Worm (Caenorhabditis elegans): ENCODE results near the gene dpy-30.

The dpy-30 gene

DNA sequence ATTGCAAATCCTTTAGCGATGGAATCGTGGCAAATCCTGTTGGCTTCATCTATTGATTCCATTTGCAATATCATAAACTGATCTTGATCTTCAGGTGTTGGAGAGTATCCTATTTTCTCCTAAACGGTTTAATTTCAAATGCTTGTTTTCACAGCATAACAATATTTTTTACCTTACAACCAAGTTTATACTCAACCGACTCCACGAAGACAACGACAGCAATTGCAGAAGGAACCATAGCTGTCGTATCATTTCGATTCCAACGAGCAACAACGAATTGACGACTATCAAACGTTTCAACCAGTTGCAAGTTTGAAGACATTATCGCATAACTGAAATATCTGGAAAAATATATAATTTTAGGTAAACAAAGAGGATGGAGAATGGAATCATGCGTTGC is 7.5 kb upstream of the dpy-30 start, which contains the start of gene usip-1:
TSS of gene usip-1 (minus strand) at position 341 of the 400 bp plus-strand sequence.
- TF ChIP-seq odd-2 (tag; optimal IDR thresholded peaks at IDR 0.05) (no peak), che-1 (tag; optimal IDR thresholded peaks at IDR 0.05) (no peak), madf-2 (tag; optimal IDR thresholded peaks at IDR 0.05) (no peak), ceh-14 (tag; optimal IDR thresholded peaks at IDR 0.05) (no peak), ceh-9 (tag; optimal IDR thresholded peaks at IDR 0.05) (no peak), nhr-232 (tag; optimal IDR thresholded peaks at IDR 0.05) (no peak), ceh-18 (tag; optimal IDR thresholded peaks at IDR 0.05) (no peak), unc-3 (GFP tag; conservative IDR thresholded peaks at IDR 0.05) (no peak), unc-3 (tag; optimal IDR thresholded peaks at IDR 0.05) (no peak), rnt-1 (tag; optimal IDR thresholded peaks at IDR 0.05) (no peak)

DNA sequence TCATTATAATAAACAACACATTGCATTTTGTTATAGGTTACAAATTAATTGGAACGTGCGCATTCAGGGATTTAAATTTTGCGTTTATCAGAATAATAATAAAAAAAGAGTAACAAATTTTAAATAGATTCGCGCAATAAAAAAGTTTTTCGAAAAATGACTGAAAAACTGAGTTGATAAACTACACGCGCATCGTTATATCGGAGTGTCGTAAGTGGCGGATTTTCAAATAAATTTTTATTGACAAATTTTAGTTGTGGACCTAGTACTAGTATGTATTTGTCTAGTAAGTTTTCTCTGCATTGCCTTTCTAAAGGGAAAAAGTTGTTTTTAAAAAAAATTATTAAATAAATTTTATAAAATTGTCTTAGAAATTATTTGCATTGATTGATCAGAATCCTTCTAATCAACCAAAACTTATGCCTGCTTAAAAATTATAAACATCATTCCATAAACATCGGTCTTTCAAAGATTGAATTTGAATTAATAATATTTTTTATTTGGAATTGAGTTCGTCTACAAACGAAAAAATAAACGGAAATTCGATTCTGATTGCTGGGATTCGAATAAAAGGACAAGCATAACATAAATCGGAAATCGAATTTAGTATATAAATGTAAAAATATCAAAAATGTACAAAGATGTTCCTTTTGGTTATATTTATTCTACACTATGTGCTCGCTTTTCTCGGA is 6.9 kb upstream of the dpy-30 start, which contains the start of gene srd-4:
TSS of gene srd-4 (plus strand) at position 642 of the 692 bp plus-strand sequence.
- no peak for TF ChIP-seq ref-2 (tag; optimal IDR thresholded peaks at IDR 0.05)
- peak; percentile 6 for TF ChIP-seq nfya-1 (tag; optimal IDR thresholded peaks at IDR 0.05)

ce11 chrV:12187344-12187743 is 4.0 kb upstream of the dpy-30 start, which contains the start of gene ZK863.8:
Gene ZK863.8 (minus strand): TSS chrV:12187516.
- TF ChIP-seq ceh-6 (GFP tag; optimal IDR thresholded peaks at IDR 0.05), result no peak
- no peak for TF ChIP-seq ztf-16 (tag; optimal IDR thresholded peaks at IDR 0.05)
- no peak for TF ChIP-seq fax-1 (tag; optimal IDR thresholded peaks at IDR 0.05)
- TF ChIP-seq K09A11.1 (tag; optimal IDR thresholded peaks at IDR 0.05; ENCODE audit: insufficient read depth), result no peak
- no peak for TF ChIP-seq zip-5 (tag; optimal IDR thresholded peaks at IDR 0.05)
- no peak for TF ChIP-seq sox-2 (GFP tag; IDR thresholded peaks at IDR 0.05)
- TF ChIP-seq Y22D7AL.16 (tag; optimal IDR thresholded peaks at IDR 0.05), result no peak
- TF ChIP-seq hlh-8 (tag; optimal IDR thresholded peaks at IDR 0.05), result no peak
- no peak for TF ChIP-seq ceh-19 (GFP tag; optimal IDR thresholded peaks at IDR 0.05)
- no peak for TF ChIP-seq pros-1 (tag; optimal IDR thresholded peaks at IDR 0.05)
- TF ChIP-seq ceh-22 (tag; optimal IDR thresholded peaks at IDR 0.05), result no peak

- no peak for TF ChIP-seq hlh-6 (tag; optimal IDR thresholded peaks at IDR 0.05)
- TF ChIP-seq pha-2 (tag; optimal IDR thresholded peaks at IDR 0.05), result no peak
- no peak for TF ChIP-seq npax-4 (tag; optimal IDR thresholded peaks at IDR 0.05)
- no peak for TF ChIP-seq odd-2 (tag; optimal IDR thresholded peaks at IDR 0.05)
- TF ChIP-seq nhr-11 (tag; optimal IDR thresholded peaks at IDR 0.05), result no peak
- no peak for TF ChIP-seq ceh-22 (tag; optimal IDR thresholded peaks at IDR 0.05)
- no peak for TF ChIP-seq ceh-14 (tag; optimal IDR thresholded peaks at IDR 0.05)
- no peak for TF ChIP-seq ceh-9 (tag; optimal IDR thresholded peaks at IDR 0.05)
- TF ChIP-seq ceh-6 (GFP tag; optimal IDR thresholded peaks at IDR 0.05), result no peak
- TF ChIP-seq nhr-232 (tag; optimal IDR thresholded peaks at IDR 0.05), result no peak
- no peak for TF ChIP-seq Y22D7AL.16 (tag; optimal IDR thresholded peaks at IDR 0.05)
- TF ChIP-seq dmd-4 (tag; optimal IDR thresholded peaks at IDR 0.05; ENCODE audit: borderline replicate concordance), result no peak
- no peak for TF ChIP-seq hlh-8 (tag; optimal IDR thresholded peaks at IDR 0.05)
- TF ChIP-seq ceh-2 (tag; optimal IDR thresholded peaks at IDR 0.05), result no peak
- TF ChIP-seq pax-1 (tag; optimal IDR thresholded peaks at IDR 0.05), result no peak
- no peak for TF ChIP-seq unc-42 (tag; optimal IDR thresholded peaks at IDR 0.05)
- TF ChIP-seq nfya-1 (tag; optimal IDR thresholded peaks at IDR 0.05), result no peak
- TF ChIP-seq unc-86 (tag; optimal IDR thresholded peaks at IDR 0.05), result no peak
- no peak for TF ChIP-seq ceh-48 (tag; optimal IDR thresholded peaks at IDR 0.05)
- TF ChIP-seq eyg-1 (tag; optimal IDR thresholded peaks at IDR 0.05), result no peak
Measured at ce11 chrV:12188830-12189229, 2.5 kb upstream of the dpy-30 start.

- TF ChIP-seq ama-1 (optimal IDR thresholded peaks at IDR 0.05) (peak; percentile 11), unc-42 (tag; optimal IDR thresholded peaks at IDR 0.05) (no peak), K02D7.2 (tag; optimal IDR thresholded peaks at IDR 0.05) (no peak), tbx-7 (tag; optimal IDR thresholded peaks at IDR 0.05) (no peak), pha-4 (tag; optimal IDR thresholded peaks at IDR 0.05) (no peak), ceh-34 (tag; optimal IDR thresholded peaks at IDR 0.05) (no peak), fkh-10 (GFP tag; optimal IDR thresholded peaks at IDR 0.05) (no peak)
Measured at ce11 chrV:12192129-12192528, 810 bp downstream of the dpy-30 start, which contains the start of gene rnp-1. Gene rnp-1 (plus strand): TSS chrV:12192273.
